Worm (Caenorhabditis elegans) whole organism, midembryonic: Measurements from ENCODE around the gene F45F2.11.

Experiments
- T22C8.4 ChIP-seq: fragments of 200-800 bp; sonication (Bioruptor generic); IDR thresholded peaks from 2 replicates; pipeline ENCODE4 v1.3.6; 2022; ENCODE audit warnings: missing genetic modification characterization, missing compliant biosample characterization
- cog-1 ChIP-seq: sonication (generic microtip); optimal IDR thresholded peaks from 2 replicates; lab custom pipeline; 2016; ENCODE audit warnings: missing genetic modification characterization, missing compliant biosample characterization
- flt-1 ChIP-seq: fragments of 200-800 bp; sonication (Bioruptor generic); IDR thresholded peaks from 2 replicates; pipeline ENCODE4 v1.3.6; 2022; ENCODE audit warnings: missing genetic modification characterization, missing compliant biosample characterization
- med-1 ChIP-seq: sonication (generic microtip); optimal IDR thresholded peaks from 2 replicates; lab custom pipeline; 2017; ENCODE audit warnings: missing genetic modification characterization, mild to moderate bottlenecking, missing compliant biosample characterization, antibody characterized with exemption, missing genetic modification reagents; ENCODE audit not compliant: insufficient read depth
- ref-1 ChIP-seq: fragments of 200-800 bp; sonication (Bioruptor generic); conservative IDR thresholded peaks from 2 replicates; pipeline ENCODE4 v1.3.6; 2022; ENCODE audit warnings: missing genetic modification reagents, missing genetic modification characterization, missing compliant biosample characterization
- ztf-23 ChIP-seq: fragments of 200-800 bp; sonication (Bioruptor generic); IDR thresholded peaks from 2 replicates; pipeline ENCODE4 v1.3.6; 2022; ENCODE audit warnings: missing genetic modification reagents, missing genetic modification characterization, missing compliant biosample characterization
- ztf-29 ChIP-seq: fragments of 200-800 bp; sonication (Bioruptor generic); IDR thresholded peaks from 2 replicates; pipeline ENCODE4 v1.3.6; 2022; ENCODE audit warnings: missing genetic modification reagents, missing genetic modification characterization, missing compliant biosample characterization

- no peak for TF ChIP-seq flt-1 (GFP tag; lab: Robert Waterston, UW)
- no peak for TF ChIP-seq med-1 (GFP tag; lab: Kevin White, UChicago)
- TF ChIP-seq T22C8.4 (GFP tag; lab: Robert Waterston, UW) = no peak
- TF ChIP-seq cog-1 (tag; lab: Kevin White, UChicago) = no peak
- TF ChIP-seq ztf-23 (GFP tag; lab: Robert Waterston, UW) = no peak
- TF ChIP-seq ref-1 (GFP tag; lab: Robert Waterston, UW) = no peak
- no peak for TF ChIP-seq ztf-29 (GFP tag; lab: Robert Waterston, UW)
These were observed 28.3 kb upstream of the F45F2.11 start, which contains the start of gene stdh-4 for ce11 chrV:8548989-8549388.
